Fruit fly (Drosophila melanogaster): ENCODE measurements around the gene sNPF-R.

- TF ChIP-seq bab1 (GFP tag; optimal IDR thresholded peaks at IDR 0.05) (no peak), CG33017 (tag; optimal IDR thresholded peaks at IDR 0.05) (no peak), Hr96 (GFP tag; optimal IDR thresholded peaks at IDR 0.05) (no peak), kay (GFP tag; ENCODE audit: borderline replicate concordance) (no peak), CG5204 (GFP tag; optimal IDR thresholded peaks at IDR 0.05) (no peak), Crg-1 (GFP tag; optimal IDR thresholded peaks at IDR 0.05) (no peak)
These were observed 44.4 kb upstream of the sNPF-R start, which contains the start of gene CG7335 for dm6 chr3L:20133168-20133567.
